Fruit fly (Drosophila melanogaster) whole organism, embryonic: ENCODE measurements around the gene Klp10A.

Source experiments
- Antp ChIP-seq: fragments of 200-800 bp; sonication (Bioruptor generic); optimal IDR thresholded peaks from 3 replicates; lab custom pipeline; 2016; ENCODE audit warnings: missing biosample characterization, missing genetic modification characterization
- BEAF-32 ChIP-seq: fragments of 200-800 bp; sonication (Bioruptor generic); optimal IDR thresholded peaks from 3 replicates; lab custom pipeline; 2017; ENCODE audit warnings: missing biosample characterization, missing genetic modification characterization, mild to moderate bottlenecking, moderate library complexity, missing genetic modification reagents
- Bgb ChIP-seq: fragments of 200-800 bp; sonication (Bioruptor generic); IDR thresholded peaks from 2 replicates; pipeline ENCODE4 v1.3.6; 2022; ENCODE audit warnings: missing biosample characterization, missing genetic modification characterization; ENCODE audit not compliant: partially characterized antibody
- CG10147 ChIP-seq: fragments of 200-800 bp; sonication (Bioruptor generic); optimal IDR thresholded peaks from 2 replicates; lab custom pipeline; 2019; ENCODE audit warnings: missing biosample characterization, mild to moderate bottlenecking, missing genetic modification characterization, moderate library complexity
- CG10267 ChIP-seq: fragments of 200-800 bp; sonication (Bioruptor generic); optimal IDR thresholded peaks from 2 replicates; lab custom pipeline; 2018; ENCODE audit warnings: missing biosample characterization, mild to moderate bottlenecking, missing genetic modification characterization, moderate library complexity
- CG10979 ChIP-seq: fragments of 200-800 bp; sonication (Bioruptor generic); optimal IDR thresholded peaks from 2 replicates; lab custom pipeline; 2018; ENCODE audit warnings: missing biosample characterization, mild to moderate bottlenecking, missing genetic modification characterization, moderate library complexity
- CG12219 ChIP-seq: fragments of 200-800 bp; sonication (Bioruptor generic); optimal IDR thresholded peaks from 3 replicates; lab custom pipeline; 2018; ENCODE audit warnings: missing biosample characterization, mild to moderate bottlenecking, missing genetic modification characterization
- CG13624 ChIP-seq: fragments of 200-800 bp; sonication (Bioruptor generic); optimal IDR thresholded peaks from 2 replicates; lab custom pipeline; 2016; ENCODE audit warnings: missing biosample characterization, missing genetic modification characterization
- CG14860 ChIP-seq: fragments of 200-800 bp; sonication (Bioruptor generic); IDR thresholded peaks from 3 replicates; pipeline ENCODE4 v1.3.6; 2022; ENCODE audit warnings: missing biosample characterization, missing genetic modification characterization; ENCODE audit not compliant: partially characterized antibody
- CG16863 ChIP-seq: fragments of 200-800 bp; sonication (Bioruptor generic); optimal IDR thresholded peaks from 3 replicates; lab custom pipeline; 2016; ENCODE audit warnings: missing biosample characterization, missing genetic modification characterization
- CG31224 ChIP-seq: fragments of 200-800 bp; sonication (Bioruptor generic); IDR thresholded peaks from 2 replicates; pipeline ENCODE4 v1.3.6; 2022; ENCODE audit warnings: missing biosample characterization, missing genetic modification characterization
- CG31388 ChIP-seq: fragments of 200-800 bp; sonication (Bioruptor generic); optimal IDR thresholded peaks from 2 replicates; lab custom pipeline; 2016; ENCODE audit warnings: missing biosample characterization, missing genetic modification characterization
- CG3407 ChIP-seq: fragments of 200-800 bp; sonication (Bioruptor generic); optimal IDR thresholded peaks from 2 replicates; lab custom pipeline; 2018; ENCODE audit warnings: missing biosample characterization, mild to moderate bottlenecking, missing genetic modification characterization
- CG4328 ChIP-seq: fragments of 200-800 bp; sonication (Bioruptor generic); optimal IDR thresholded peaks from 3 replicates; lab custom pipeline; 2017; ENCODE audit warnings: missing biosample characterization, missing genetic modification reagents, missing genetic modification characterization
- CG4617 ChIP-seq: fragments of 200-800 bp; sonication (Bioruptor generic); optimal IDR thresholded peaks from 3 replicates; lab custom pipeline; 2016; ENCODE audit warnings: missing biosample characterization, missing genetic modification characterization, borderline replicate concordance
- CG4707 ChIP-seq: fragments of 200-800 bp; sonication (Bioruptor generic); optimal IDR thresholded peaks from 2 replicates; lab custom pipeline; 2018; ENCODE audit warnings: missing biosample characterization, mild to moderate bottlenecking, missing genetic modification characterization, moderate library complexity
- CG5953 ChIP-seq: fragments of 200-800 bp; sonication (Bioruptor generic); IDR thresholded peaks from 2 replicates; pipeline ENCODE4 v1.3.6; 2022; ENCODE audit warnings: missing biosample characterization, missing genetic modification characterization
- CG6254 ChIP-seq: fragments of 200-800 bp; sonication (Bioruptor generic); optimal IDR thresholded peaks from 3 replicates; lab custom pipeline; 2017; ENCODE audit warnings: mild to moderate bottlenecking, missing biosample characterization, missing genetic modification reagents, missing genetic modification characterization
- CG6765 ChIP-seq: fragments of 200-800 bp; sonication (Bioruptor generic); optimal IDR thresholded peaks from 3 replicates; lab custom pipeline; 2017; ENCODE audit warnings: missing biosample characterization, mild to moderate bottlenecking, missing genetic modification characterization
- CG7963 ChIP-seq: fragments of 200-800 bp; sonication (Bioruptor generic); IDR thresholded peaks from 3 replicates; pipeline ENCODE4 v1.3.6; 2022; ENCODE audit warnings: missing biosample characterization, missing genetic modification characterization; ENCODE audit not compliant: partially characterized antibody
- CG8089 ChIP-seq: fragments of 200-800 bp; sonication (Bioruptor generic); optimal IDR thresholded peaks from 3 replicates; lab custom pipeline; 2016; ENCODE audit warnings: missing biosample characterization, missing genetic modification characterization
- CG8290 ChIP-seq, 3 experiments: fragments of 200-800 bp; sonication (Bioruptor generic); optimal IDR thresholded peaks; 2 replicates each; lab custom pipeline; 2016 to 2019; ENCODE audit warnings: missing biosample characterization in 3 of 3, missing genetic modification characterization in 3 of 3, mild to moderate bottlenecking in 2 of 3, moderate library complexity in 1 of 3
- CG8924 ChIP-seq: fragments of 200-800 bp; optimal IDR thresholded peaks from 3 replicates; lab custom pipeline; 2019; ENCODE audit warnings: missing biosample characterization, mild to moderate bottlenecking, missing genetic modification characterization, moderate library complexity
- CG9817 ChIP-seq: fragments of 200-800 bp; sonication (Bioruptor generic); optimal IDR thresholded peaks from 2 replicates; lab custom pipeline; 2018; ENCODE audit warnings: missing biosample characterization, mild to moderate bottlenecking, missing genetic modification characterization, moderate library complexity
- D19B ChIP-seq: fragments of 200-800 bp; sonication (Bioruptor generic); optimal IDR thresholded peaks from 2 replicates; lab custom pipeline; 2017; ENCODE audit warnings: missing biosample characterization, mild to moderate bottlenecking, missing genetic modification characterization
- Elba2 ChIP-seq: fragments of 200-800 bp; sonication (Bioruptor generic); optimal IDR thresholded peaks from 3 replicates; lab custom pipeline; 2016; ENCODE audit warnings: missing biosample characterization, missing genetic modification characterization
- HHEX ChIP-seq: fragments of 200-800 bp; sonication (Bioruptor generic); optimal IDR thresholded peaks from 3 replicates; lab custom pipeline; 2017; ENCODE audit warnings: missing biosample characterization, mild to moderate bottlenecking, missing genetic modification characterization, missing genetic modification reagents
- HmgD ChIP-seq: fragments of 200-800 bp; sonication (Bioruptor generic); optimal IDR thresholded peaks from 3 replicates; lab custom pipeline; 2016; ENCODE audit warnings: missing biosample characterization, missing genetic modification characterization
- Hsf ChIP-seq: fragments of 200-800 bp; sonication (Bioruptor generic); optimal IDR thresholded peaks from 3 replicates; lab custom pipeline; 2016; ENCODE audit warnings: missing biosample characterization, missing genetic modification characterization
- Med ChIP-seq: fragments of 200-800 bp; sonication (Bioruptor generic); peaks from one replicate; lab custom pipeline; 2016; ENCODE audit warnings: missing biosample characterization, missing genetic modification characterization, mild to moderate bottlenecking, inconsistent platforms, moderate library complexity
- Meics ChIP-seq: fragments of 200-800 bp; sonication (Bioruptor generic); optimal IDR thresholded peaks from 2 replicates; lab custom pipeline; 2017; ENCODE audit warnings: missing biosample characterization, mild to moderate bottlenecking, missing genetic modification characterization
- Mes4 ChIP-seq: fragments of 200-800 bp; sonication (Bioruptor generic); optimal IDR thresholded peaks from 2 replicates; lab custom pipeline; 2016; ENCODE audit warnings: missing biosample characterization, missing genetic modification characterization
- Xbp1 ChIP-seq: fragments of 200-800 bp; sonication (Bioruptor generic); optimal IDR thresholded peaks from 3 replicates; lab custom pipeline; 2016; ENCODE audit warnings: missing biosample characterization, mild to moderate bottlenecking, missing genetic modification characterization
- chm ChIP-seq: fragments of 200-800 bp; sonication (Bioruptor generic); IDR thresholded peaks from 2 replicates; pipeline ENCODE4 v1.3.6; 2022; ENCODE audit warnings: missing biosample characterization, missing genetic modification characterization
- dati ChIP-seq: fragments of 200-800 bp; sonication (Bioruptor generic); IDR thresholded peaks from 2 replicates; pipeline ENCODE4 v1.3.6; 2022; ENCODE audit warnings: missing biosample characterization, missing genetic modification characterization
- ftz-f1 ChIP-seq: fragments of 200-800 bp; sonication (Bioruptor generic); optimal IDR thresholded peaks from 2 replicates; lab custom pipeline; 2016; ENCODE audit warnings: missing biosample characterization, missing genetic modification characterization
- ken ChIP-seq: fragments of 200-800 bp; sonication (Bioruptor generic); IDR thresholded peaks from 3 replicates; pipeline ENCODE4 v1.3.6; 2022; ENCODE audit warnings: missing biosample characterization, missing genetic modification characterization
- klu ChIP-seq: fragments of 200-800 bp; sonication (Bioruptor generic); IDR thresholded peaks from 2 replicates; pipeline ENCODE4 v1.3.6; 2022; ENCODE audit warnings: missing biosample characterization, missing genetic modification characterization
- lmd ChIP-seq: fragments of 200-800 bp; sonication (Bioruptor generic); IDR thresholded peaks from 2 replicates; pipeline ENCODE4 v1.3.6; 2022; ENCODE audit warnings: missing biosample characterization, missing genetic modification characterization
- mld ChIP-seq: fragments of 200-800 bp; sonication (Bioruptor generic); IDR thresholded peaks from 3 replicates; pipeline ENCODE4 v1.3.6; 2022; ENCODE audit warnings: missing biosample characterization, missing genetic modification characterization; ENCODE audit not compliant: partially characterized antibody
- oc ChIP-seq: fragments of 200-800 bp; sonication (Bioruptor generic); optimal IDR thresholded peaks from 2 replicates; lab custom pipeline; 2018; ENCODE audit warnings: missing biosample characterization, mild to moderate bottlenecking, missing genetic modification characterization, moderate library complexity
- pfk ChIP-seq: fragments of 200-800 bp; sonication (Bioruptor generic); optimal IDR thresholded peaks from 2 replicates; lab custom pipeline; 2018; ENCODE audit warnings: missing biosample characterization, mild to moderate bottlenecking, missing genetic modification characterization, moderate library complexity
- phol ChIP-seq: fragments of 200-800 bp; sonication (Bioruptor generic); optimal IDR thresholded peaks from 3 replicates; lab custom pipeline; 2018; ENCODE audit warnings: missing biosample characterization, mild to moderate bottlenecking, missing genetic modification characterization, moderate library complexity
- pnt ChIP-seq: fragments of 200-800 bp; sonication (Bioruptor generic); optimal IDR thresholded peaks from 3 replicates; lab custom pipeline; 2016; ENCODE audit warnings: missing biosample characterization, missing genetic modification characterization
- ranshi ChIP-seq: fragments of 200-800 bp; sonication (Bioruptor generic); IDR thresholded peaks from 2 replicates; pipeline ENCODE4 v1.3.6; 2022; ENCODE audit warnings: missing biosample characterization, missing genetic modification characterization
- sim ChIP-seq: fragments of 200-800 bp; sonication (Bioruptor generic); IDR thresholded peaks from 2 replicates; pipeline ENCODE4 v1.3.6; 2022; ENCODE audit warnings: missing biosample characterization, missing genetic modification characterization
- so ChIP-seq: fragments of 200-800 bp; sonication (Bioruptor generic); IDR thresholded peaks from 3 replicates; pipeline ENCODE4 v1.3.6; 2022; ENCODE audit warnings: missing biosample characterization, missing genetic modification characterization
- sqz ChIP-seq: fragments of 200-800 bp; sonication (Bioruptor generic); optimal IDR thresholded peaks from 3 replicates; lab custom pipeline; 2018; ENCODE audit warnings: missing biosample characterization, mild to moderate bottlenecking, missing genetic modification characterization
- zen ChIP-seq: fragments of 200-800 bp; sonication (Bioruptor generic); optimal IDR thresholded peaks from 3 replicates; lab custom pipeline; 2018; ENCODE audit warnings: missing biosample characterization, mild to moderate bottlenecking, missing genetic modification characterization, moderate library complexity

The Klp10A gene

DNA sequence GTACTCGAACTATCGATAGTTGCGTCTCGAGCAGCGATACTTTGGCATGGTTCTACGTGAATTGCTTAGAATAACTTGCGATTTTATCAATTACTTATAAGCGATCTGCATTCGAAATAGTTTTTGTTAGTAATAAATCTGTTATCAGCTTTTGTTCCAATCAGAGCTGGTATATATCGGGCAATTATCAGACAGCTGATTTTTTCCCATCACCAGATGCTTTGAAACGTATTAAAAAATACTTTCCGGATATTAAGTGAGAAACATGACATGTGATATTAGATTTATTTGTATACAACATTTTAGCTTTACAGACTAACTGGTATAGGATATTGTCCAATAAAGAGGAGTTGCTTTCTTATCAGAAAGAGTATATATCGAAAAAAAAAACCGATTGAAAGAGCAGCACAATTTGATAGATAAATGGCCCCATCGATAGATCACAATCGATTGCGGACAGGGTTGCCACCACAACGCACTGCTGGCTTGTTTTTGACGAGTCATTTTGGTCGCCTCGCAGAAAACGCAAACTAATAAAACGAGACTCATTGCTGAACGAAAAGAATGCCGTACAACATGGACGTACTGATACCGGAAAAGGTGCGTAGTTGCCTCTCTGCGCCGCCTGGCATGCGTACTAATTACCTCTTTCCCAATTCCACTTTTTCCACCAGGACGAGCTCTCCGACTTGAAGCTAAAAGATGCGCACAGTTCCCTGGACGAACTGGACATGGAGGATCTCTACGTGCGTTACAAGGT is 12.0 kb downstream of the Klp10A start, which contains the start of gene Rpt3 (continued):
- no peak for TF ChIP-seq CG12219
- no peak for TF ChIP-seq ranshi (GFP tag; lab: Robert Waterston, UW)
- TF ChIP-seq sqz: no peak
- no peak for TF ChIP-seq CG4707 (GFP tag; lab: Kevin White, UChicago)
- no peak for TF ChIP-seq CG8924
- TF ChIP-seq HHEX (GFP tag; lab: Kevin White, UChicago): no peak
- peak; percentile 90 for TF ChIP-seq BEAF-32
- peak; percentile 28 for TF ChIP-seq Elba2
- TF ChIP-seq Med (GFP tag; lab: Kevin White, UChicago): peak; percentile 76
- TF ChIP-seq CG31388: no peak
- TF ChIP-seq ftz-f1 (GFP tag; lab: Kevin White, UChicago): no peak
- no peak for TF ChIP-seq CG13624 (GFP tag; lab: Kevin White, UChicago)
- peak; percentile 6 for TF ChIP-seq Hsf (GFP tag; lab: Kevin White, UChicago)
- TF ChIP-seq CG8290 (GFP tag; optimal IDR thresholded peaks at IDR 0.05; lab: Kevin White, UChicago): peak; percentile 63
- TF ChIP-seq CG8290 (tag; optimal IDR thresholded peaks at IDR 0.05; lab: Kevin White, UChicago): peak in 1 of 2 experiments; percentile 7
- no peak for TF ChIP-seq CG31224
- no peak for TF ChIP-seq chm
- TF ChIP-seq CG4617: peak; percentile 43
- TF ChIP-seq CG9817 (tag; lab: Kevin White, UChicago): no peak
- TF ChIP-seq zen (tag; lab: Kevin White, UChicago): no peak
- no peak for TF ChIP-seq ken
- peak; percentile 33 for TF ChIP-seq phol (tag; lab: Kevin White, UChicago)
- TF ChIP-seq HmgD (GFP tag; lab: Kevin White, UChicago): no peak
- no peak for TF ChIP-seq CG6765 (GFP tag; lab: Kevin White, UChicago)
- TF ChIP-seq Antp (GFP tag; lab: Kevin White, UChicago): no peak
- TF ChIP-seq pfk (GFP tag; lab: Kevin White, UChicago): no peak
- TF ChIP-seq CG3407: no peak
- TF ChIP-seq Mes4 (GFP tag; lab: Kevin White, UChicago): no peak
- TF ChIP-seq Xbp1 (GFP tag; lab: Kevin White, UChicago): no peak
- TF ChIP-seq dati (GFP tag; lab: Robert Waterston, UW): no peak
- TF ChIP-seq CG7963 (GFP tag; lab: Robert Waterston, UW): peak; percentile 56
- TF ChIP-seq CG6254 (GFP tag; lab: Kevin White, UChicago): no peak
- peak; percentile 82; the same call in 2 of the 3 replicates for TF ChIP-seq CG14860 (GFP tag; lab: Robert Waterston, UW)
- no peak for TF ChIP-seq CG10979
- TF ChIP-seq sim (GFP tag; lab: Robert Waterston, UW): no peak
- TF ChIP-seq CG5953: no peak
- peak; percentile 47 for TF ChIP-seq Bgb (GFP tag; lab: Robert Waterston, UW)
- TF ChIP-seq CG16863 (GFP tag; lab: Kevin White, UChicago): peak; percentile 59
- no peak for TF ChIP-seq CG10147 (GFP tag; lab: Kevin White, UChicago)
- TF ChIP-seq mld (GFP tag; lab: Robert Waterston, UW): peak; percentile 9; the same call in 1 of the 3 replicates
- TF ChIP-seq CG4328 (GFP tag; lab: Kevin White, UChicago): no peak
- no peak for TF ChIP-seq klu
- no peak for TF ChIP-seq lmd (GFP tag; lab: Robert Waterston, UW)
- no peak for TF ChIP-seq so
- no peak for TF ChIP-seq CG10267 (tag; lab: Kevin White, UChicago)
- TF ChIP-seq oc (tag; lab: Kevin White, UChicago): no peak
- no peak for TF ChIP-seq pnt (GFP tag; lab: Kevin White, UChicago)
- no peak for TF ChIP-seq CG8089
- TF ChIP-seq D19B (GFP tag; lab: Kevin White, UChicago): no peak
- TF ChIP-seq Meics: no peak
